Fruit fly (Drosophila melanogaster): ENCODE data around the gene Taf10b.
A peak's percentile ranks its signal among the peaks of the same experiment; 100 is the strongest.

Taf10b gene

dm6 chr2L:2749144-2749766 is 18.4 kb downstream of the Taf10b start:
- peak; percentile 17 for TF ChIP-seq MESR4 (GFP tag; optimal IDR thresholded peaks at IDR 0.05)
- no peak for TF ChIP-seq Elba2 (GFP tag; optimal IDR thresholded peaks at IDR 0.05)
- peak; percentile 83 for TF ChIP-seq ATbp (GFP tag; optimal IDR thresholded peaks at IDR 0.05)
- peak; percentile 66 for TF ChIP-seq sens (GFP tag)
- no peak for TF ChIP-seq Stat92E (GFP tag; optimal IDR thresholded peaks at IDR 0.05)
- peak; percentile 1 for TF ChIP-seq CG10543 (GFP tag; optimal IDR thresholded peaks at IDR 0.05)
- peak; percentile 29 for TF ChIP-seq NfI (GFP tag; optimal IDR thresholded peaks at IDR 0.05)
- TF ChIP-seq fd64A (GFP tag; optimal IDR thresholded peaks at IDR 0.05) = peak; percentile 56
- TF ChIP-seq Gug (GFP tag; IDR thresholded peaks at IDR 0.05) = 0 out of 4 replicates have a peak, but pooled peaks have one; percentile 40
- peak; percentile 1 for TF ChIP-seq stwl (tag; optimal IDR thresholded peaks at IDR 0.05)
- no peak for TF ChIP-seq Aef1 (GFP tag; IDR thresholded peaks at IDR 0.05)
- TF ChIP-seq CG14050 (GFP tag; IDR thresholded peaks at IDR 0.05) = no peak
- TF ChIP-seq dm (GFP tag; optimal IDR thresholded peaks at IDR 0.05) = no peak
- TF ChIP-seq CG15514 (GFP tag; optimal IDR thresholded peaks at IDR 0.05) = peak; percentile 25
- TF ChIP-seq CG11085 (GFP tag; IDR thresholded peaks at IDR 0.05) = no peak
- TF ChIP-seq CG12071 (GFP tag; optimal IDR thresholded peaks at IDR 0.05) = peak; percentile 52
- peak; percentile 51 for TF ChIP-seq Sry-δ (GFP tag; optimal IDR thresholded peaks at IDR 0.05)
- TF ChIP-seq chinmo (GFP tag; IDR thresholded peaks at IDR 0.05; ENCODE audit: partially characterized antibody) = no peak
- TF ChIP-seq CG1603 (tag; optimal IDR thresholded peaks at IDR 0.05) = peak; percentile 30
- peak; percentile 7 for TF ChIP-seq CG34376 (GFP tag; optimal IDR thresholded peaks at IDR 0.05)
- peak; percentile 53 for TF ChIP-seq CG2120 (GFP tag; optimal IDR thresholded peaks at IDR 0.05)
- TF ChIP-seq lilli (GFP tag; optimal IDR thresholded peaks at IDR 0.05) = peak; percentile 10
- TF ChIP-seq CG9797 (GFP tag; optimal IDR thresholded peaks at IDR 0.05) = peak; percentile 12
- TF ChIP-seq CG13424 (tag; optimal IDR thresholded peaks at IDR 0.05) = peak; percentile 1
- peak; percentile 64 for TF ChIP-seq nerfin-1 (tag; optimal IDR thresholded peaks at IDR 0.05)
- TF ChIP-seq CG8281 (tag; optimal IDR thresholded peaks at IDR 0.05) = peak; percentile 86
- TF ChIP-seq CG6813 (GFP tag; optimal IDR thresholded peaks at IDR 0.05) = peak; percentile 39
- peak; percentile 10 for TF ChIP-seq pho (GFP tag; optimal IDR thresholded peaks at IDR 0.05)
- peak; percentile 47 for TF ChIP-seq wek (GFP tag; optimal IDR thresholded peaks at IDR 0.05)
- TF ChIP-seq Side (GFP tag; optimal IDR thresholded peaks at IDR 0.05) = no peak
- no peak for TF ChIP-seq Eip74EF (GFP tag; optimal IDR thresholded peaks at IDR 0.05)
- TF ChIP-seq Dip2 (GFP tag; IDR thresholded peaks at IDR 0.05) = no peak
- TF ChIP-seq CG1529 (GFP tag; optimal IDR thresholded peaks at IDR 0.05) = peak; percentile 42
- peak; percentile 3 for TF ChIP-seq CG12219 (GFP tag; optimal IDR thresholded peaks at IDR 0.05)
- no peak for TF ChIP-seq esg (GFP tag; conservative IDR thresholded peaks at IDR 0.05)
- no peak for TF ChIP-seq CG8290 (GFP tag; optimal IDR thresholded peaks at IDR 0.05)
- peak in 1 of 2 experiments; percentile 68 for TF ChIP-seq CG8290 (tag; optimal IDR thresholded peaks at IDR 0.05)
- peak; percentile 29 for TF ChIP-seq CG4707 (GFP tag; optimal IDR thresholded peaks at IDR 0.05)
- TF ChIP-seq knrl (GFP tag; IDR thresholded peaks at IDR 0.05; ENCODE audit: partially characterized antibody) = no peak
- TF ChIP-seq gsb-n (tag; optimal IDR thresholded peaks at IDR 0.05) = no peak
- peak; percentile 97 for TF ChIP-seq Sry-β (GFP tag; optimal IDR thresholded peaks at IDR 0.05)
- TF ChIP-seq ERR (GFP tag; optimal IDR thresholded peaks at IDR 0.05) = peak; percentile 13
- TF ChIP-seq Dll (GFP tag; IDR thresholded peaks at IDR 0.05; ENCODE audit: partially characterized antibody) = no peak
- TF ChIP-seq B-H2 (GFP tag; optimal IDR thresholded peaks at IDR 0.05) = no peak
- no peak for TF ChIP-seq Dfd (GFP tag; optimal IDR thresholded peaks at IDR 0.05)
- TF ChIP-seq chn (GFP tag; optimal IDR thresholded peaks at IDR 0.05) = peak; percentile 53
- TF ChIP-seq zfh2 (GFP tag; optimal IDR thresholded peaks at IDR 0.05) = peak; percentile 7
- peak; percentile 36 for TF ChIP-seq CG12769 (tag; optimal IDR thresholded peaks at IDR 0.05)
- TF ChIP-seq CG6272 (GFP tag; IDR thresholded peaks at IDR 0.05) = 0 out of 2 replicates have a peak, but pooled peaks have one; percentile 42

Data from whole organism, embryonic.